Worm (Caenorhabditis elegans) whole organism, L4/young adult: ENCODE results near the gene rgs-7.

Source experiments
- W03F9.2 ChIP-seq: fragments of 150-350 bp; optimal IDR thresholded peaks from 2 replicates; lab custom pipeline; 2014; ENCODE audit warnings: missing biosample characterization, missing genetic modification characterization
- him-1 ChIP-seq: sonication (generic microtip); optimal IDR thresholded peaks from 2 replicates; lab custom pipeline; 2016; ENCODE audit warnings: missing genotype, missing genetic modification reagents, missing genetic modification characterization, missing compliant biosample characterization

ce11 chrX:3537335-3537734, 5.0 kb upstream of the rgs-7 start, which contains the start of gene gyg-1:
- TF ChIP-seq W03F9.2 (tag; lab: Kevin White, UChicago) (no peak), him-1 (tag; lab: Kevin White, UChicago) (no peak)
